Worm (Caenorhabditis elegans) whole organism, L4 larva: ENCODE measurements around the gene Y44A6B.3.

Source experiments
- F10B5.3 ChIP-seq: sonication (generic microtip); optimal IDR thresholded peaks from 2 replicates; lab custom pipeline; 2016; ENCODE audit warnings: mild to moderate bottlenecking, missing genetic modification characterization, missing compliant biosample characterization
- F37D6.2 ChIP-seq: sonication (generic microtip); optimal IDR thresholded peaks from 2 replicates; lab custom pipeline; 2016; ENCODE audit warnings: mild to moderate bottlenecking, missing genetic modification characterization, missing compliant biosample characterization
- F49E8.2 ChIP-seq: sonication (generic microtip); optimal IDR thresholded peaks from 2 replicates; lab custom pipeline; 2016; ENCODE audit warnings: missing compliant biosample characterization, mild to moderate bottlenecking, missing genetic modification characterization, borderline replicate concordance
- T26A8.4 ChIP-seq: fragments of 200-800 bp; sonication (Bioruptor generic); IDR thresholded peaks from 2 replicates; pipeline ENCODE4 v1.3.6; 2022; ENCODE audit warnings: missing genetic modification characterization, missing compliant biosample characterization
- Y105C5A.15 ChIP-seq: fragments of 200-800 bp; sonication (Bioruptor generic); IDR thresholded peaks from 2 replicates; pipeline ENCODE4 v1.3.6; 2022; ENCODE audit warnings: missing genetic modification characterization, missing compliant biosample characterization
- Y48G9A.11 ChIP-seq: fragments of 200-800 bp; sonication (Bioruptor generic); IDR thresholded peaks from 2 replicates; pipeline ENCODE4 v1.3.6; 2022; ENCODE audit warnings: missing genetic modification reagents, missing genetic modification characterization, missing compliant biosample characterization
- Y75B8A.6 ChIP-seq: fragments of 200-800 bp; sonication (Bioruptor generic); IDR thresholded peaks from 2 replicates; pipeline ENCODE4 v1.3.6; 2022; ENCODE audit warnings: missing genetic modification reagents, missing genetic modification characterization, missing compliant biosample characterization
- aha-1 ChIP-seq: fragments of 150-350 bp; peaks from one replicate; lab custom pipeline; 2014; ENCODE audit warnings: missing biosample characterization, missing genetic modification characterization
- ceh-32 ChIP-seq: sonication (generic microtip); optimal IDR thresholded peaks from 2 replicates; lab custom pipeline; 2016; ENCODE audit warnings: mild to moderate bottlenecking, missing genetic modification characterization, missing compliant biosample characterization; ENCODE audit not compliant: poor library complexity
- ceh-62 ChIP-seq: sonication (generic microtip); optimal IDR thresholded peaks from 2 replicates; lab custom pipeline; 2017; ENCODE audit warnings: missing biosample characterization, missing genetic modification characterization
- daf-19 ChIP-seq: fragments of 200-800 bp; sonication (Bioruptor generic); conservative IDR thresholded peaks from 2 replicates; pipeline ENCODE4 v1.3.6; 2022; ENCODE audit warnings: missing genetic modification characterization, missing compliant biosample characterization
- hif-1 ChIP-seq, 2 experiments: sonication (generic microtip); optimal IDR thresholded peaks; 2 replicates each; lab custom pipeline; 2016 to 2017; ENCODE audit warnings: missing compliant biosample characterization in 2 of 2, missing genetic modification characterization in 2 of 2, missing genetic modification reagents in 2 of 2, missing genotype in 2 of 2, mild to moderate bottlenecking in 1 of 2
- hlh-11 ChIP-seq: fragments of 200-800 bp; sonication (Bioruptor generic); optimal IDR thresholded peaks from 2 replicates; lab custom pipeline; 2018; ENCODE audit warnings: mild to moderate bottlenecking, missing genetic modification characterization, missing compliant biosample characterization
- jun-1 ChIP-seq: fragments of 150-350 bp; optimal IDR thresholded peaks from 2 replicates; lab custom pipeline; 2014; ENCODE audit warnings: missing biosample characterization, missing genetic modification reagents, missing genetic modification characterization
- lim-7 ChIP-seq: fragments of 200-800 bp; sonication (Bioruptor generic); IDR thresholded peaks from 2 replicates; pipeline ENCODE4 v1.3.6; 2022; ENCODE audit warnings: missing genetic modification characterization, missing compliant biosample characterization
- madf-5 ChIP-seq, 2 experiments: fragments of 200-800 bp; sonication (Bioruptor generic); IDR thresholded peaks; 2 replicates each; pipeline ENCODE4 v1.3.6; 2022; ENCODE audit warnings: missing compliant biosample characterization in 2 of 2, missing genetic modification characterization in 2 of 2
- madf-9 ChIP-seq: fragments of 200-800 bp; sonication (Bioruptor generic); conservative IDR thresholded peaks from 2 replicates; pipeline ENCODE4 v1.3.6; 2022; ENCODE audit warnings: missing genetic modification reagents, missing genetic modification characterization, missing compliant biosample characterization
- mep-1 ChIP-seq: fragments of 150-350 bp; sonication (generic microtip); optimal IDR thresholded peaks from 3 replicates; lab custom pipeline; 2014; ENCODE audit warnings: missing biosample characterization, missing genetic modification characterization
- mes-2 ChIP-seq: sonication (generic microtip); optimal IDR thresholded peaks from 2 replicates; lab custom pipeline; 2016; ENCODE audit warnings: missing genotype, mild to moderate bottlenecking, missing genetic modification characterization, missing compliant biosample characterization; ENCODE audit not compliant: poor library complexity, severe bottlenecking
- nhr-42 ChIP-seq: fragments of 200-800 bp; sonication (Bioruptor generic); IDR thresholded peaks from 2 replicates; pipeline ENCODE4 v1.3.6; 2022; ENCODE audit warnings: missing genetic modification characterization, missing compliant biosample characterization
- nhr-76 ChIP-seq: fragments of 150-350 bp; optimal IDR thresholded peaks from 2 replicates; lab custom pipeline; 2014; ENCODE audit warnings: missing biosample characterization, missing genetic modification characterization
- pha-4 ChIP-seq, 2 experiments: fragments of 150-350 bp in 1 of 2; fragments of 200-800 bp in 1 of 2; sonication (Bioruptor generic) in 1 of 2; IDR thresholded peaks in 1 of 2; optimal IDR thresholded peaks in 1 of 2; 2 replicates each; pipeline versions ENCODE4 v1.3.6 to Lab custom; 2014 to 2022; ENCODE audit warnings: missing genetic modification characterization in 2 of 2, missing genetic modification reagents in 2 of 2, missing biosample characterization in 1 of 2, missing compliant biosample characterization in 1 of 2
- php-3 ChIP-seq: fragments of 200-800 bp; sonication (Bioruptor generic); IDR thresholded peaks from 2 replicates; pipeline ENCODE4 v1.3.6; 2022; ENCODE audit warnings: missing genetic modification reagents, missing genetic modification characterization, missing compliant biosample characterization
- rbr-2 ChIP-seq: sonication (generic microtip); optimal IDR thresholded peaks from 2 replicates; lab custom pipeline; 2016; ENCODE audit warnings: missing genotype, missing genetic modification characterization, missing compliant biosample characterization
- saeg-2 ChIP-seq: fragments of 200-800 bp; sonication (Bioruptor generic); IDR thresholded peaks from 2 replicates; pipeline ENCODE4 v1.3.6; 2022; ENCODE audit warnings: missing genetic modification reagents, missing genetic modification characterization, missing compliant biosample characterization
- set-16 ChIP-seq: fragments of 200-800 bp; sonication (Bioruptor generic); IDR thresholded peaks from 2 replicates; pipeline ENCODE4 v1.3.6; 2022; ENCODE audit warnings: missing genetic modification reagents, missing genetic modification characterization, missing compliant biosample characterization
- snpc-4 ChIP-seq: fragments of 150-350 bp; optimal IDR thresholded peaks from 2 replicates; lab custom pipeline; 2014; ENCODE audit warnings: missing biosample characterization, missing genetic modification characterization
- unc-39 ChIP-seq: sonication (generic microtip); optimal IDR thresholded peaks from 2 replicates; lab custom pipeline; 2017; ENCODE audit warnings: missing biosample characterization, missing genetic modification characterization
- unc-62 ChIP-seq, 3 experiments: fragments of 150-350 bp in 1 of 3; sonication (generic microtip); optimal IDR thresholded peaks in 2 of 3; peaks in 1 of 3; 1 replicate in 1 of 3; 2 replicates in 2 of 3; lab custom pipeline; 2014 to 2017; ENCODE audit warnings: missing biosample characterization in 3 of 3, missing genetic modification characterization in 3 of 3, missing genetic modification reagents in 3 of 3, missing genotype in 1 of 3

Gene Y44A6B.3

DNA sequence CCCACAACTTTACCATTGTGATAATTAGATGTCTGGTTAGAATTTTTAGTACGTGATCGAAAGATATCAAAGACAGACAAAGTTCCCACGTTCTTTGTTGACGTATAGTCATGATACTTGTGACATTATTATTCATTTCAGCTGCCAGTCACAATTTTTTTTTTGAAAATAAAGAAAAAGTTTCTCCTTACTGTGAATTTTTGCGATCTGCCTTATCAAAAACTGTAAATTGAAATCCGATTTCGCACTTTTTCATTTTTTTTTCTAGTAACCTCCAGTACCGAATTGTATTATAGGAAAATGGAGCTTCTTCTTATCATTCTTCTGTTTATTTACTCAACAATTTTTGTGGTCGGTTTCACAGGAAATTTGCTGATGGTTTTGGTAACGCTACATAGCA, 42.9 kb upstream of the Y44A6B.3 start, which contains the start of gene srsx-35:
Gene srsx-35 (plus strand): TSS at position 301 of the 400 bp plus-strand sequence.
- TF ChIP-seq mep-1 (tag; lab: Kevin White, UChicago) (no peak), pha-4 (GFP tag; IDR thresholded peaks at IDR 0.05; lab: Robert Waterston, UW) (no peak), pha-4 (tag; optimal IDR thresholded peaks at IDR 0.05; lab: Kevin White, UChicago) (no peak), nhr-76 (tag; lab: Kevin White, UChicago) (no peak), Y105C5A.15 (no peak), unc-62 (GFP tag; optimal IDR thresholded peaks at IDR 0.05 in 1 of 2; lab: Kevin White, UChicago) (peak in 1 of 2 experiments; percentile 10), unc-62 (tag; optimal IDR thresholded peaks at IDR 0.05; lab: Kevin White, UChicago) (no peak), F37D6.2 (tag; lab: Kevin White, UChicago) (no peak), aha-1 (tag; lab: Kevin White, UChicago) (peak; percentile 36), ceh-62 (tag; lab: Kevin White, UChicago) (no peak), F10B5.3 (tag; lab: Kevin White, UChicago) (no peak)

ce11 chrV:20680189-20680588, 41.9 kb upstream of the Y44A6B.3 start:
- TF ChIP-seq saeg-2 (GFP tag; lab: Robert Waterston, UW) = no peak
- TF ChIP-seq unc-62 (GFP tag; optimal IDR thresholded peaks at IDR 0.05 in 1 of 2; lab: Kevin White, UChicago) = peak in 1 of 2 experiments; percentile 92
- no peak for TF ChIP-seq unc-62 (tag; optimal IDR thresholded peaks at IDR 0.05; lab: Kevin White, UChicago)
- TF ChIP-seq Y75B8A.6 (GFP tag; lab: Robert Waterston, UW) = no peak
- no peak for TF ChIP-seq daf-19 (GFP tag; lab: Robert Waterston, UW)

ce11 chrV:20670625-20671024, 32.4 kb upstream of the Y44A6B.3 start:
- TF ChIP-seq set-16 (GFP tag; lab: Robert Waterston, UW) (peak; percentile 29; the same call in 1 of the 2 replicates), madf-9 (GFP tag; lab: Robert Waterston, UW) (0 out of 2 replicates have a peak, but pooled peaks have one; percentile 9), snpc-4 (tag; lab: Kevin White, UChicago) (no peak), saeg-2 (GFP tag; lab: Robert Waterston, UW) (no peak), nhr-42 (GFP tag; lab: Robert Waterston, UW) (no peak), rbr-2 (no peak), F49E8.2 (no peak), madf-5 (GFP tag; IDR thresholded peaks at IDR 0.05; lab: Robert Waterston, UW) (no peak), ceh-32 (tag; lab: Kevin White, UChicago) (no peak), jun-1 (tag; lab: Kevin White, UChicago) (no peak), F37D6.2 (tag; lab: Kevin White, UChicago) (no peak), lim-7 (GFP tag; lab: Robert Waterston, UW) (peak; percentile 36; the same call in 1 of the 2 replicates), Y48G9A.11 (no peak)
- TF ChIP-seq, all 104 proteins: peak for 3

ce11 chrV:20666905-20667304, 28.7 kb upstream of the Y44A6B.3 start, which contains the start of gene mlt-11:
Gene mlt-11 (plus strand): TSS chrV:20667205.
- TF ChIP-seq aha-1 (tag; lab: Kevin White, UChicago) = peak; percentile 33
- no peak for TF ChIP-seq hif-1 (tag; optimal IDR thresholded peaks at IDR 0.05; lab: Kevin White, UChicago)

- TF ChIP-seq mes-2 (tag; lab: Kevin White, UChicago) (no peak), hlh-11 (tag; lab: Kevin White, UChicago) (peak; percentile 5), daf-19 (GFP tag; lab: Robert Waterston, UW) (no peak), T26A8.4 (no peak), aha-1 (tag; lab: Kevin White, UChicago) (peak; percentile 40)
These were observed 26.7 kb upstream of the Y44A6B.3 start for ce11 chrV:20664930-20665329.

- TF ChIP-seq unc-39 (tag; lab: Kevin White, UChicago) (no peak), aha-1 (tag; lab: Kevin White, UChicago) (peak; percentile 55), php-3 (GFP tag; lab: Robert Waterston, UW) (no peak)
These were observed 25.5 kb upstream of the Y44A6B.3 start for ce11 chrV:20663736-20664135.
